Worm (Caenorhabditis elegans) whole organism, early embryonic: Measurements from ENCODE around the gene K08C7.1.

Experiments used
- B0310.2 ChIP-seq: sonication (generic microtip); optimal IDR thresholded peaks from 2 replicates; lab custom pipeline; 2016; ENCODE audit warnings: mild to moderate bottlenecking, missing genetic modification characterization, missing compliant biosample characterization
- F13C5.2 ChIP-seq: sonication (generic microtip); optimal IDR thresholded peaks from 2 replicates; lab custom pipeline; 2017; ENCODE audit warnings: mild to moderate bottlenecking, missing genetic modification characterization, inconsistent platforms, missing compliant biosample characterization
- aly-1 ChIP-seq: sonication (generic microtip); optimal IDR thresholded peaks from 2 replicates; lab custom pipeline; 2016; ENCODE audit warnings: missing genetic modification characterization, missing compliant biosample characterization
- ama-1 ChIP-seq: fragments of 150-350 bp; optimal IDR thresholded peaks from 2 replicates; lab custom pipeline; 2014
- ceh-13 ChIP-seq: fragments of 200-800 bp; sonication (Bioruptor generic); optimal IDR thresholded peaks from 2 replicates; lab custom pipeline; 2018; ENCODE audit warnings: mild to moderate bottlenecking, missing genetic modification characterization, missing compliant biosample characterization
- ceh-36 ChIP-seq: sonication (generic microtip); optimal IDR thresholded peaks from 2 replicates; lab custom pipeline; 2016; ENCODE audit warnings: missing genetic modification characterization, inconsistent platforms, missing compliant biosample characterization
- ets-7 ChIP-seq: sonication (generic microtip); optimal IDR thresholded peaks from 2 replicates; lab custom pipeline; 2016; ENCODE audit warnings: missing genotype, missing genetic modification characterization, missing compliant biosample characterization
- flt-1 ChIP-seq: fragments of 200-800 bp; sonication (Bioruptor generic); IDR thresholded peaks from 2 replicates; pipeline ENCODE4 v1.3.6; 2022; ENCODE audit warnings: missing genetic modification characterization, missing compliant biosample characterization
- hmbx-1 ChIP-seq: sonication (generic microtip); optimal IDR thresholded peaks from 2 replicates; lab custom pipeline; 2016; ENCODE audit warnings: mild to moderate bottlenecking, missing genetic modification characterization, missing compliant biosample characterization
- hmg-4 ChIP-seq: fragments of 200-800 bp; sonication (Bioruptor generic); optimal IDR thresholded peaks from 2 replicates; lab custom pipeline; 2018; ENCODE audit warnings: mild to moderate bottlenecking, missing genetic modification characterization, missing compliant biosample characterization
- hnd-1 ChIP-seq: sonication (generic microtip); optimal IDR thresholded peaks from 2 replicates; lab custom pipeline; 2016; ENCODE audit warnings: missing genetic modification characterization, missing compliant biosample characterization
- pes-1 ChIP-seq: fragments of 200-800 bp; sonication (Bioruptor generic); IDR thresholded peaks from 2 replicates; pipeline ENCODE4 v1.3.6; 2022; ENCODE audit warnings: missing genetic modification reagents, missing genetic modification characterization, missing compliant biosample characterization
- scrt-1 ChIP-seq: fragments of 200-800 bp; sonication (Bioruptor generic); IDR thresholded peaks from 2 replicates; pipeline ENCODE4 v1.3.6; 2022; ENCODE audit warnings: missing genetic modification characterization, missing compliant biosample characterization
- sea-1 ChIP-seq: fragments of 200-800 bp; sonication (Bioruptor generic); conservative IDR thresholded peaks from 2 replicates; pipeline ENCODE4 v1.3.6; 2022; ENCODE audit warnings: missing genetic modification characterization, missing compliant biosample characterization
- tbx-11 ChIP-seq: fragments of 200-800 bp; sonication (Bioruptor generic); IDR thresholded peaks from 2 replicates; pipeline ENCODE4 v1.3.6; 2022; ENCODE audit warnings: missing genetic modification characterization, missing compliant biosample characterization
- tbx-37 ChIP-seq: fragments of 200-800 bp; sonication (Bioruptor generic); conservative IDR thresholded peaks from 2 replicates; pipeline ENCODE4 v1.3.6; 2022; ENCODE audit warnings: missing genetic modification reagents, missing genetic modification characterization, missing compliant biosample characterization
- tra-4 ChIP-seq: sonication (generic microtip); optimal IDR thresholded peaks from 2 replicates; lab custom pipeline; 2017; ENCODE audit warnings: missing genetic modification characterization, missing compliant biosample characterization

Gene K08C7.1

DNA sequence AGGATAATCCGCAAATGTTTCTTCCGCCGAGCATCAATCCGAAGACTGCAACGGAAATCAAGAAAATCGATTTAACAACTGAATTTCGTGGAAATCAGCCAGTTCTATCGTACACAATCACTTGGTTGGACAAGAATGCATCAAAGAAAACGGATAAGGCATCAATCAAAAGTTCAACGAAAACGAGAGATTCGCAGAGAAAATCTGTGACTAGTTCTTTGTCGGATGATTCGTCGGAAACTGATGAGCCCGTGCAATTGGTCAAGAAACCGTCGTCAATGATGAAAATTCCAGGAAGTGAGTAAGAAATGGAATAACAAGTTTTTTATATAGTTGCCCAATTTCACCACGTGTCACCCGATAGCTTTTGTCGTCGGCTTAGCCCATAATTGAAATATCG lies 49.5 kb downstream of the K08C7.1 start, which contains the start of gene R102.6:
R102.6 (minus strand) TSS at position 101 of the 400 bp plus-strand sequence.
- TF ChIP-seq tbx-11 (GFP tag; lab: Robert Waterston, UW) (no peak), hmbx-1 (no peak), sea-1 (no peak), tra-4 (tag; lab: Kevin White, UChicago) (no peak), ets-7 (no peak), B0310.2 (tag; lab: Kevin White, UChicago) (no peak), ceh-36 (tag; lab: Kevin White, UChicago) (no peak), hnd-1 (tag; lab: Kevin White, UChicago) (no peak), F13C5.2 (tag; lab: Kevin White, UChicago) (no peak), ama-1 (lab: Kevin White, UChicago) (no peak), hmg-4 (GFP tag; lab: Kevin White, UChicago) (no peak), aly-1 (no peak), pes-1 (GFP tag; lab: Robert Waterston, UW) (no peak), flt-1 (no peak), scrt-1 (GFP tag; lab: Robert Waterston, UW) (no peak), ceh-13 (no peak), tbx-37 (GFP tag; lab: Robert Waterston, UW) (no peak)
